Worm (Caenorhabditis elegans): ENCODE results near the gene T04A11.1.

- TF ChIP-seq nhr-77 (tag; optimal IDR thresholded peaks at IDR 0.05) (no peak), lsy-2 (tag; optimal IDR thresholded peaks at IDR 0.05) (no peak), unc-62 (GFP tag; optimal IDR thresholded peaks at IDR 0.05) (no peak), elt-3 (tag; optimal IDR thresholded peaks at IDR 0.05) (no peak)
These were observed 35.1 kb downstream of the T04A11.1 start, which contains the start of gene C25G4.17 for ce11 chrIV:12441715-12442114.

Data from whole organism, L2 larva.